Fruit fly (Drosophila melanogaster): ENCODE results near the gene Gld2.

The Gld2 gene

DNA sequence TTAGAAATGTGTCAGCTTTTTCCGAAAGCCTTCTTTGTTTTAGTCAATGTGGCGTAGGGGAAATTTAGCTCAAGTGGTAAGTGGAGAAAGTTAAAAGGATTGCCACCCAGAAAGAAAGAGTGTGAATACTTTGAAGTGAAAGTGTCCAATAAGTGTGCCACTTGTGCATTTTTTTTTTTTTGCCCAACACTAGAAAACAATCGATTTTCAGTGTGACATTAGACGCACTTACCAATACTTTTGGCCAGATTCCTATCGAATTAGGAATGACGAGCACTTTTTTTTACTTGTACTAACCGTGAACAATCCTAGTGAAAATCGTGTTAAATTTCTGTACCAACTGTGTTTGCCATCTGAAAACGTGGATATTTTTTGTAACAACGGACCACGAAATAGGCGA, at the start of gene Gld2:
Gene Gld2 (plus strand): TSS at position 301 of the 400 bp plus-strand sequence.
- no peak for TF ChIP-seq CG17801 (GFP tag; optimal IDR thresholded peaks at IDR 0.05; ENCODE audit: partially characterized antibody)

- no peak for TF ChIP-seq CG17801 (GFP tag; optimal IDR thresholded peaks at IDR 0.05; ENCODE audit: partially characterized antibody)
Measured at dm6 chr3R:22163258-22163805, 48.3 kb upstream of the Gld2 start.

- no peak for TF ChIP-seq CG17801 (GFP tag; optimal IDR thresholded peaks at IDR 0.05; ENCODE audit: partially characterized antibody)
Measured at dm6 chr3R:22171576-22171975, 40.0 kb upstream of the Gld2 start.

- no peak for TF ChIP-seq CG17801 (GFP tag; optimal IDR thresholded peaks at IDR 0.05; ENCODE audit: partially characterized antibody)
Measured at dm6 chr3R:22172454-22173413, 38.9 kb upstream of the Gld2 start.

dm6 chr3R:22175745-22176144, 35.9 kb upstream of the Gld2 start:
- TF ChIP-seq CG17801 (GFP tag; optimal IDR thresholded peaks at IDR 0.05; ENCODE audit: partially characterized antibody): no peak

dm6 chr3R:22182274-22182673, 29.4 kb upstream of the Gld2 start:
- TF ChIP-seq CG17801 (GFP tag; optimal IDR thresholded peaks at IDR 0.05; ENCODE audit: partially characterized antibody): no peak

DNA sequence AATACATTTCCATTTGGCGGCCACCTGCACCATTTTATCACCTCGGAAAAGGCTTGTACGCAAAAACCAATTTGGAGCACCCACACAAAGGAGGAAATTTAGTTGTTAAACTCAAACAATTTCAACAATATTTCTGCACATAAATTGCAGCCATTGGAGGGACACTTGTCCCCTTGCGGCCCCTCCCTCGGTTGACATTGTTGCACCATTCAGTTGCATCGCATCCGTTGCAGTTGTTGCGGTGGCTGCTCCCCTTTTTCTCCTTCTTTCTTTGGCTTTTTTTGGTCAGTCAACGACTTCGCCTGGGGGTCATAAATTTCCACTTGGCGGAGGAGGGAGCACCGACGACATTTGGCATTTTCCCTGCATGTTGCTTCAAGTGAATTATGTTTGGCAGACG, 28.7 kb upstream of the Gld2 start:
- no peak for TF ChIP-seq CG17801 (GFP tag; optimal IDR thresholded peaks at IDR 0.05; ENCODE audit: partially characterized antibody)

DNA sequence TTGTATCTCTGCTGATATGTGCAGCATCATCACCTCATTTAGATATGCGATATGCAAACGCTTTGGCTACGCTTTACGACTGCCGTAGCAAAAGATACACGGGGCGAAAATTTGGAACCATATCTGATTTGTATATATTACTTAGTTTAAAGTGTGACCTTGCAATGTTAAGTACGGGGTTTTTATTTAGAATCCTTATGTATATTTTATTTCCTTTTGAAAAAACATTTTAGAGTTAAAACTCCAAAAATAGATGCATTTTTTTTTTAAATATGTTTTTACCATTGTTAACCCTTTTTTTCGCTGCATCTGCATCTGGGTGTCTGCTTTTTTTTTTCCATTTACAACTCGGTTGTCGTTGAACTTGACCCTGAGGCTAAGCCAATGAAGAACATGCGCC, 27.5 kb upstream of the Gld2 start:
- TF ChIP-seq CG17801 (GFP tag; optimal IDR thresholded peaks at IDR 0.05; ENCODE audit: partially characterized antibody): no peak

DNA sequence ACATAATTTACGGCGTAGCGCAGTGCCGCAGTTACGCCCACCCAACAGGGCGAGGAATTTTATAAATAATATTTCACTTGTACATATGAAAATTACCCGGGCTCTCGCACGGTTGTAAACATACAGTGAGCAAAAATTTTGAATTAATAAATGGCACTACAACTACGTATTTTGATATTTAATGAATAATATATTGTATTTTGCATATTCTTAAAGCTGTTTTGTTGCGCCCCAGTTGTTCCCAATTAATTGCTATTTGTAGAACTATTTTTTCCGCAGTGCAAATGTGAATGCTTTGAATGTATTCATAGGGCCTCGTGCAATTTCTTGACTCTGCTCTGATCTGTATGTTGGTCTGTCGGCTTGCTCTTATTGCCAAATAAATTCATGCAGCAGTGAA, 25.9 kb upstream of the Gld2 start:
- TF ChIP-seq CG17801 (GFP tag; optimal IDR thresholded peaks at IDR 0.05; ENCODE audit: partially characterized antibody): no peak

DNA sequence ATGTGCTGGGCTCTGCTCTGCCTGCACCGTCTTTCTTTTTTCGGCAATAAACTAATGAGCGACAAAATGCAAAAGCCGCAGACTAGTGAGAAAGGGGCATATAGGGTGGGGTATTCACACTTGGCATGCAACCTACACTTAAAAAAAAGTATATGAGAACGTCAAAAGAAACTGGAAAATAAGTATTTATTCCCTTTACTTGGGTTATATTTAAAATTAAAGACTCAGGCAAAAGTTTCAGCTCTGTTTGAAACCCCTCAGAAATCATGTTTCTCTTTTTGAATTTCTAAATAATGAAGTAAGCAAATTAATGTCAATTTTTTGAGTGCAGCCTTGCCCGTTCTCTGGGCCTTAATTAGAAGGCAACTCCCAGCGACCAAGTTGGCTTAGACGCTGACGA, 23.8 kb upstream of the Gld2 start:
- no peak for TF ChIP-seq CG17801 (GFP tag; optimal IDR thresholded peaks at IDR 0.05; ENCODE audit: partially characterized antibody)

- no peak for TF ChIP-seq CG17801 (GFP tag; optimal IDR thresholded peaks at IDR 0.05; ENCODE audit: partially characterized antibody)
Measured at dm6 chr3R:22193517-22193916, 18.1 kb upstream of the Gld2 start.

- TF ChIP-seq CG17801 (GFP tag; optimal IDR thresholded peaks at IDR 0.05; ENCODE audit: partially characterized antibody): no peak
Measured at dm6 chr3R:22194763-22195410, 16.7 kb upstream of the Gld2 start.

DNA sequence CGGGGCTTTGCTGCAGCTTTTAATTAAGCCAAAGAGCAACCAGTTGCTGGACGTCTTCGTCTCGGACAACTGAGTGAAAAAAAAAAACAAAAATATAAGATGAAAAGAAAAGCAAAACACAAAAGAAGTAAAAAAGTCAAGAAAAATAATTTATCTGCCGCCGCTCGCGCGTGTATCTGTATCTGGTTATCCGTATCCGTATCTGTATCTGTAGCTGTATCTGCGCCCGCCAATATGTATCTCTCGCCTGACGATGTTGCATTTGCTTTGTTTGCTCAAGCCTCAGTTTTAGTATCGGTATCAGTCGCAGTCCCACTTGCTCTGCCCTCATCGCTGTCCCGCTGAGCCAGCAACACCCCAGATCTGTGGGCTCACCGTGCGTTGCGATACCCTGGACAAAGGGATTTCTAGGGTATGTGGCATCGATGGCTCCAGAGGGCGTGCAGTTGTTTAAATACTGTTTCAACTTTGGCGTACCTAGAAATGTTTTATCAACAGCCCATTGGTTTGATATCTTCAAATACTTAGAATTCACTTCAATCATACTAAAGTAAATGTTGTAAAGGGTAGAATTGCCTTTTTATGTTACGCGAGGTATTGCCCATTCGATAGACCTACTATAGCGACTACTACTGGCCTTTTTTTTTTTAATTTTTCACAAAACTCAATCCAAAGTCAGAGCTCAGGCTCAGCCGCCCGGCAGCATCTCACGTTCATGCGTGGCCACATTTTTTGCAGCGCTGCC, 16.0 kb upstream of the Gld2 start:
- no peak for TF ChIP-seq CG17801 (GFP tag; optimal IDR thresholded peaks at IDR 0.05; ENCODE audit: partially characterized antibody)

dm6 chr3R:22196553-22197147, 15.0 kb upstream of the Gld2 start:
- TF ChIP-seq CG17801 (GFP tag; optimal IDR thresholded peaks at IDR 0.05; ENCODE audit: partially characterized antibody): no peak

All from ovary, adult (tissue).